Worm (Caenorhabditis elegans) whole organism, L3 larva: ENCODE data around the gene sre-13.

Experiments
- ZK546.5 ChIP-seq: sonication (generic microtip); optimal IDR thresholded peaks from 2 replicates; lab custom pipeline; 2017; ENCODE audit warnings: missing biosample characterization, missing genetic modification characterization
- ceh-16 ChIP-seq: sonication (generic microtip); optimal IDR thresholded peaks from 2 replicates; lab custom pipeline; 2017; ENCODE audit warnings: missing biosample characterization, missing genetic modification characterization
- ceh-28 ChIP-seq: fragments of 150-350 bp; optimal IDR thresholded peaks from 2 replicates; lab custom pipeline; 2014; ENCODE audit warnings: missing biosample characterization, missing genetic modification reagents, missing genetic modification characterization
- ceh-9 ChIP-seq: sonication (generic microtip); optimal IDR thresholded peaks from 2 replicates; lab custom pipeline; 2018; ENCODE audit warnings: missing biosample characterization, missing genetic modification characterization
- daf-12 ChIP-seq: fragments of 150-350 bp; optimal IDR thresholded peaks from 2 replicates; lab custom pipeline; 2014; ENCODE audit warnings: missing biosample characterization, missing genetic modification reagents, missing genetic modification characterization
- egl-5 ChIP-seq: fragments of 150-350 bp; optimal IDR thresholded peaks from 2 replicates; lab custom pipeline; 2017; ENCODE audit warnings: missing biosample characterization, missing genetic modification reagents, missing genetic modification characterization, inconsistent platforms
- elt-3 ChIP-seq, 3 experiments: fragments of 150-350 bp in 1 of 3; sonication (generic microtip) in 2 of 3; optimal IDR thresholded peaks; 2 replicates in 2 of 3; 4 replicates in 1 of 3; lab custom pipeline; 2014 to 2017; ENCODE audit warnings: missing biosample characterization in 3 of 3, missing genetic modification characterization in 3 of 3
- fkh-2 ChIP-seq: fragments of 150-350 bp; optimal IDR thresholded peaks from 2 replicates; lab custom pipeline; 2014; ENCODE audit warnings: missing biosample characterization, missing genetic modification reagents, missing genetic modification characterization
- fos-1 ChIP-seq: fragments of 150-350 bp; optimal IDR thresholded peaks from 2 replicates; lab custom pipeline; 2014; ENCODE audit warnings: missing biosample characterization, missing genetic modification characterization
- hmg-11 ChIP-seq: sonication (generic microtip); optimal IDR thresholded peaks from 2 replicates; lab custom pipeline; 2016; ENCODE audit warnings: missing genetic modification characterization, missing compliant biosample characterization
- jun-1 ChIP-seq: fragments of 150-350 bp; optimal IDR thresholded peaks from 2 replicates; lab custom pipeline; 2014; ENCODE audit warnings: missing biosample characterization, missing genetic modification reagents, missing genetic modification characterization
- lin-39 ChIP-seq: fragments of 150-350 bp; optimal IDR thresholded peaks from 2 replicates; lab custom pipeline; 2018; ENCODE audit warnings: missing biosample characterization, missing genetic modification reagents, missing genetic modification characterization
- nfya-1 ChIP-seq: sonication (generic microtip); optimal IDR thresholded peaks from 2 replicates; lab custom pipeline; 2017; ENCODE audit warnings: missing genetic modification characterization, mild to moderate bottlenecking, missing compliant biosample characterization, antibody characterized with exemption, moderate library complexity; ENCODE audit not compliant: insufficient read depth
- nhr-11 ChIP-seq: fragments of 150-350 bp; optimal IDR thresholded peaks from 2 replicates; lab custom pipeline; 2014; ENCODE audit warnings: missing biosample characterization, missing genetic modification characterization
- nhr-12 ChIP-seq: fragments of 150-350 bp; optimal IDR thresholded peaks from 2 replicates; lab custom pipeline; 2014; ENCODE audit warnings: missing biosample characterization, missing genetic modification characterization
- nhr-23 ChIP-seq: fragments of 150-350 bp; optimal IDR thresholded peaks from 2 replicates; lab custom pipeline; 2014; ENCODE audit warnings: missing biosample characterization, missing genetic modification reagents, missing genetic modification characterization
- nhr-237 ChIP-seq: fragments of 150-350 bp; optimal IDR thresholded peaks from 2 replicates; lab custom pipeline; 2014; ENCODE audit warnings: missing biosample characterization, missing genetic modification characterization
- nhr-25 ChIP-seq: sonication (generic microtip); optimal IDR thresholded peaks from 2 replicates; lab custom pipeline; 2017; ENCODE audit warnings: missing biosample characterization, missing genetic modification characterization
- nhr-28 ChIP-seq: fragments of 150-350 bp; optimal IDR thresholded peaks from 2 replicates; lab custom pipeline; 2014; ENCODE audit warnings: missing biosample characterization, missing genetic modification characterization
- nhr-43 ChIP-seq: sonication (generic microtip); optimal IDR thresholded peaks from 2 replicates; lab custom pipeline; 2016; ENCODE audit warnings: mild to moderate bottlenecking, missing genetic modification characterization, missing compliant biosample characterization; ENCODE audit not compliant: poor library complexity, severe bottlenecking
- pha-4 ChIP-seq: fragments of 150-350 bp; optimal IDR thresholded peaks from 2 replicates; lab custom pipeline; 2014; ENCODE audit warnings: missing biosample characterization, missing genetic modification reagents, missing genetic modification characterization
- pqm-1 ChIP-seq: fragments of 150-350 bp; optimal IDR thresholded peaks from 2 replicates; lab custom pipeline; 2017; ENCODE audit warnings: missing biosample characterization, missing genetic modification characterization, inconsistent platforms
- sea-2 ChIP-seq: fragments of 150-350 bp; sonication (generic microtip); optimal IDR thresholded peaks from 4 replicates; lab custom pipeline; 2014; ENCODE audit warnings: missing biosample characterization, missing genetic modification reagents, missing genetic modification characterization
- skn-1 ChIP-seq: fragments of 150-350 bp; optimal IDR thresholded peaks from 2 replicates; lab custom pipeline; 2014; ENCODE audit warnings: missing biosample characterization, missing genetic modification characterization
- snpc-4 ChIP-seq: fragments of 150-350 bp; optimal IDR thresholded peaks from 2 replicates; lab custom pipeline; 2014; ENCODE audit warnings: missing biosample characterization, missing genetic modification characterization
- tbx-2 ChIP-seq: sonication (generic microtip); optimal IDR thresholded peaks from 2 replicates; lab custom pipeline; 2016; ENCODE audit warnings: mild to moderate bottlenecking, missing genetic modification characterization, missing compliant biosample characterization
- unc-39 ChIP-seq: sonication (generic microtip); optimal IDR thresholded peaks from 4 replicates; lab custom pipeline; 2017; ENCODE audit warnings: missing biosample characterization, missing genetic modification characterization
- unc-62 ChIP-seq: fragments of 150-350 bp; sonication (generic microtip); optimal IDR thresholded peaks from 4 replicates; lab custom pipeline; 2014; ENCODE audit warnings: missing biosample characterization, missing genetic modification reagents, missing genetic modification characterization
- zag-1 ChIP-seq: fragments of 150-350 bp; optimal IDR thresholded peaks from 2 replicates; lab custom pipeline; 2014; ENCODE audit warnings: missing biosample characterization, missing genetic modification characterization
- ztf-11 ChIP-seq: fragments of 150-350 bp; optimal IDR thresholded peaks from 2 replicates; lab custom pipeline; 2014; ENCODE audit warnings: missing biosample characterization, missing genetic modification characterization

The sre-13 gene

DNA sequence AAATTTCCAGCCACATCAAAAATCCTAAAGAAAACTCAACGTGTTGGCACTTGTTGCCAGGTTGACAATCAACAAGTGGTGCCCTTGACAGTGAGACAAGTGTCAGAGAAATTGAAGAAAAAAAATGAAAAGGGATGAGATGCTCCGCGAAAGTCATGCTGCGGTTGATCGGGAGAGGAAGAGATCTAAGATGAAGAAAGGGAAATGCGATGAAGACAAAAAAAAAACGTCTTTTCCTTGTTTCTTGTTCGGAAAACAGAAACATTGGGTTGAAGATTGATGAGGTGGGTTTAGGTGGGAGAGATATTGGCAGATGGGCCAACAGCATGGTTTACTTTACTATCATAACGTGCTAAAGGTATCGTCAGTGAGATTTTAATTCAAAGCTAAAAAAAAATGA lies 33.5 kb upstream of the sre-13 start:
- TF ChIP-seq lin-39 (tag; lab: Kevin White, UChicago) (peak; percentile 22), fos-1 (tag; lab: Kevin White, UChicago) (no peak)
- TF ChIP-seq, all 47 proteins: peak for 1

DNA sequence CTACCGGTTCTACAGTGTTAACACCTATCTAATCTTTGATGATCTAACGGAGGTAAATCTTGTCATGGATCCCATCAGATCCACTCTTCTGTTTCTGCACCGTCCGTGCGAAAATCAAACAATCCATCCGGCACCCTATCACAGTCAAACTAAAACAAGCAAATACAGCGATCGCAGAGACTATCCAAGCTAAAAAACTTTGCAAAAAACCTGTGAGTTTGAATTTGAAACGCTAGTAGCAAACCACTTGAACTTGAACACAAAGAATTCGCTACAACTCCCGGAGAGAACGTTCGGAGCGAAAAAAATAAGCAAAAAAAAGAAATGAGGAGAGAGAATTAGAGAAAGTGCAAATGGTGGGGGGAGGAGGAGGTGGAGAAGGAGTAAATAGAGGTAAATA lies 32.0 kb upstream of the sre-13 start:
- TF ChIP-seq pha-4 (peak; percentile 71), skn-1 (tag; lab: Kevin White, UChicago) (no peak)

DNA sequence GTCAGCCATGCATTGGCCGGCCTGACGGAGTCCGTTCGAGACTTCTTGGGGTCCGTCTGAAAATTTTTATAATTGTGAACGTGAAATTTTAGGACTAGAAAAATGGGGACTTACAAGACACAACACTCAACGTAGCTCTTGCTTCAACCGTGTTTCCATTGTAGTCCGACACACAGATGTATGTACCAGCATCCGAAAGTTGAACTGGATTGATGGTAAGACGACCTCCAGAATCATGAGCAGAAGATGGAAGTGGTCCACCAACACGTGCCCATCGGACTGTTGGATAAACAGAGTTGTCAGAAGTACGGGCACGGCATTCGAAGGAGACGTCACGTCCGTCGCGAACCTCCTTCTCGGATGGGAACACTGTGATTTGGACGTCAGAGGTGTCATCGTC lies 29.6 kb upstream of the sre-13 start:
- TF ChIP-seq daf-12 (tag; lab: Kevin White, UChicago) (no peak), zag-1 (tag; lab: Kevin White, UChicago) (no peak), nhr-12 (tag; lab: Kevin White, UChicago) (no peak), tbx-2 (no peak), snpc-4 (tag; lab: Kevin White, UChicago) (no peak), nhr-11 (tag; lab: Kevin White, UChicago) (no peak), fkh-2 (tag; lab: Kevin White, UChicago) (no peak), ceh-16 (tag; lab: Kevin White, UChicago) (no peak), unc-39 (tag; lab: Kevin White, UChicago) (no peak), unc-62 (GFP tag; lab: Kevin White, UChicago) (no peak), ceh-28 (tag; lab: Kevin White, UChicago) (no peak), nhr-25 (no peak), nhr-237 (tag; lab: Kevin White, UChicago) (no peak), nfya-1 (tag; lab: Kevin White, UChicago) (no peak)

- TF ChIP-seq ZK546.5 (no peak), elt-3 (tag; optimal IDR thresholded peaks at IDR 0.05; lab: Kevin White, UChicago) (peak in 1 of 3 experiments; percentile 66), nhr-43 (tag; lab: Kevin White, UChicago) (peak; percentile 35), hmg-11 (tag; lab: Kevin White, UChicago) (no peak), nhr-23 (peak; percentile 19), egl-5 (tag; lab: Kevin White, UChicago) (peak; percentile 53)
- TF ChIP-seq, all 47 proteins: peak for 4
These were observed 28.2 kb upstream of the sre-13 start for ce11 chrII:14664647-14665518.

- TF ChIP-seq nhr-28: no peak
- TF ChIP-seq fkh-2 (tag; lab: Kevin White, UChicago): no peak
- no peak for TF ChIP-seq sea-2 (GFP tag; lab: Kevin White, UChicago)
- TF ChIP-seq ceh-9 (tag; lab: Kevin White, UChicago): no peak
- TF ChIP-seq egl-5 (tag; lab: Kevin White, UChicago): no peak
- no peak for TF ChIP-seq nhr-43 (tag; lab: Kevin White, UChicago)
- TF ChIP-seq nhr-25: no peak
- no peak for TF ChIP-seq nhr-12 (tag; lab: Kevin White, UChicago)
- no peak for TF ChIP-seq daf-12 (tag; lab: Kevin White, UChicago)
- TF ChIP-seq nhr-237 (tag; lab: Kevin White, UChicago): no peak
- TF ChIP-seq jun-1 (tag; lab: Kevin White, UChicago): no peak
- no peak for TF ChIP-seq ceh-16 (tag; lab: Kevin White, UChicago)
- no peak for TF ChIP-seq pqm-1
- no peak for TF ChIP-seq snpc-4 (tag; lab: Kevin White, UChicago)
- TF ChIP-seq skn-1 (tag; lab: Kevin White, UChicago): no peak
- no peak for TF ChIP-seq fos-1 (tag; lab: Kevin White, UChicago)
These were observed 10.9 kb upstream of the sre-13 start for ce11 chrII:14647550-14647949.

DNA sequence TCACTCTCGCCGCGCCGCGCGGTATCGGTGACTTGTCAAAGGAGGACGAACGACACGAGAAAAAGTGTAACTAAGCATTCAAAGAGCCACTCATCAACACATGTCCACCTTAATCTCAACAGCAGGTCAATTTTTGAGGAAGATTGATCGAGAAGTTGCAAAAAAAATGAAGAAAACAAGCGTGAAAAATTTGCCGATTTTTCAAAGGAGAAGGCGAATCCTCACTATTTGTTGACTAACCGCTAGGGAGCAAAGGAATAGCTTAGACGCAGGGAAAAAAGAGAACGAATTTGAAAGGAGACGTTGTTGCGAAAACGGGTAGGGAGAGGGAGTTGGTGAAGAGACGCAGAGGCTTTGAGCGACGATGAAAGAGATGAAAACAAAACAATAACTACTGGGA lies 8.7 kb upstream of the sre-13 start:
- no peak for TF ChIP-seq ztf-11 (tag; lab: Kevin White, UChicago)
- TF ChIP-seq pha-4: peak; percentile 51
- no peak for TF ChIP-seq nhr-11 (tag; lab: Kevin White, UChicago)
- peak; percentile 62 for TF ChIP-seq unc-62 (GFP tag; lab: Kevin White, UChicago)
- peak; percentile 21 for TF ChIP-seq nhr-43 (tag; lab: Kevin White, UChicago)
- TF ChIP-seq nfya-1 (tag; lab: Kevin White, UChicago): peak; percentile 57
- peak; percentile 61 for TF ChIP-seq egl-5 (tag; lab: Kevin White, UChicago)
- TF ChIP-seq snpc-4 (tag; lab: Kevin White, UChicago): peak; percentile 68
- TF ChIP-seq nhr-25: peak; percentile 25
- peak; percentile 79 for TF ChIP-seq hmg-11 (tag; lab: Kevin White, UChicago)
- TF ChIP-seq ceh-9 (tag; lab: Kevin White, UChicago): no peak
- peak; percentile 84 for TF ChIP-seq lin-39 (tag; lab: Kevin White, UChicago)
